Fruit fly (Drosophila melanogaster) whole organism, prepupa: Measurements from ENCODE around the gene Gdap1.

Experiments used
- Blimp-1 ChIP-seq: fragments of 200-800 bp; sonication (Bioruptor generic); optimal IDR thresholded peaks from 3 replicates; lab custom pipeline; 2017; ENCODE audit warnings: missing biosample characterization, missing genetic modification characterization, mild to moderate bottlenecking, moderate library complexity, missing genetic modification reagents
- CG10631 ChIP-seq: fragments of 200-800 bp; sonication (Bioruptor generic); optimal IDR thresholded peaks from 2 replicates; lab custom pipeline; 2016; ENCODE audit warnings: missing biosample characterization, missing genetic modification characterization
- CG10669 ChIP-seq: fragments of 200-800 bp; sonication (Bioruptor generic); optimal IDR thresholded peaks from 3 replicates; lab custom pipeline; 2018; ENCODE audit warnings: missing biosample characterization, mild to moderate bottlenecking, missing genetic modification characterization, moderate library complexity
- CG15336 ChIP-seq: fragments of 200-800 bp; sonication (Bioruptor generic); IDR thresholded peaks from 2 replicates; pipeline ENCODE4 v1.3.6; 2022; ENCODE audit warnings: missing biosample characterization, missing genetic modification characterization
- CG1621 ChIP-seq: fragments of 200-800 bp; sonication (Bioruptor generic); optimal IDR thresholded peaks from 3 replicates; lab custom pipeline; 2018; ENCODE audit warnings: missing biosample characterization, mild to moderate bottlenecking, missing genetic modification characterization
- CG34406 ChIP-seq: fragments of 200-800 bp; sonication (Bioruptor generic); optimal IDR thresholded peaks from 3 replicates; lab custom pipeline; 2016; ENCODE audit warnings: missing biosample characterization, missing genetic modification characterization
- CG6163 ChIP-seq: fragments of 200-800 bp; sonication (Bioruptor generic); IDR thresholded peaks from 3 replicates; pipeline ENCODE4 v1.3.6; 2022; ENCODE audit warnings: missing biosample characterization, missing genetic modification characterization
- CG6808 ChIP-seq: fragments of 200-800 bp; sonication (Bioruptor generic); optimal IDR thresholded peaks from 3 replicates; lab custom pipeline; 2017; ENCODE audit warnings: missing biosample characterization, missing genetic modification characterization, mild to moderate bottlenecking, moderate library complexity, missing genetic modification reagents
- CG6854 ChIP-seq: fragments of 200-800 bp; sonication (Bioruptor generic); optimal IDR thresholded peaks from 2 replicates; lab custom pipeline; 2017; ENCODE audit warnings: missing biosample characterization, mild to moderate bottlenecking, missing genetic modification characterization
- CG7368 ChIP-seq: fragments of 200-800 bp; sonication (Bioruptor generic); optimal IDR thresholded peaks from 3 replicates; lab custom pipeline; 2016; ENCODE audit warnings: missing biosample characterization, missing genetic modification characterization
- CG8119 ChIP-seq: fragments of 200-800 bp; sonication (Bioruptor generic); IDR thresholded peaks from 3 replicates; pipeline ENCODE4 v1.3.6; 2022; ENCODE audit warnings: missing biosample characterization, missing genetic modification characterization
- CG8632 ChIP-seq: fragments of 200-800 bp; sonication (Bioruptor generic); optimal IDR thresholded peaks from 3 replicates; lab custom pipeline; 2016; ENCODE audit warnings: missing biosample characterization, missing genetic modification characterization
- Eip78C ChIP-seq: fragments of 200-800 bp; sonication (Bioruptor generic); peaks from one replicate; lab custom pipeline; 2016; ENCODE audit warnings: missing biosample characterization, missing genetic modification characterization
- Eip93F ChIP-seq: fragments of 200-800 bp; sonication (Bioruptor generic); optimal IDR thresholded peaks from 2 replicates; lab custom pipeline; 2016; ENCODE audit warnings: missing biosample characterization, mild to moderate bottlenecking, missing genetic modification characterization
- Ets21C ChIP-seq: fragments of 200-800 bp; sonication (Bioruptor generic); optimal IDR thresholded peaks from 3 replicates; lab custom pipeline; 2016; ENCODE audit warnings: missing biosample characterization, missing genetic modification characterization
- Ets96B ChIP-seq: fragments of 200-800 bp; optimal IDR thresholded peaks from 2 replicates; lab custom pipeline; 2019; ENCODE audit warnings: missing biosample characterization, mild to moderate bottlenecking, missing genetic modification characterization, moderate library complexity
- Hr38 ChIP-seq: sonication (Bioruptor generic); optimal IDR thresholded peaks from 2 replicates; lab custom pipeline; 2016; ENCODE audit warnings: missing biosample characterization, missing genetic modification characterization
- Hr39 ChIP-seq: fragments of 200-800 bp; sonication (Bioruptor generic); optimal IDR thresholded peaks from 2 replicates; lab custom pipeline; 2016; ENCODE audit warnings: missing biosample characterization, missing genetic modification characterization
- Hr4 ChIP-seq: fragments of 200-800 bp; sonication (Bioruptor generic); optimal IDR thresholded peaks from 3 replicates; lab custom pipeline; 2016; ENCODE audit warnings: missing biosample characterization, missing genetic modification characterization
- Lpt ChIP-seq: fragments of 200-800 bp; sonication (Bioruptor generic); optimal IDR thresholded peaks from 3 replicates; lab custom pipeline; 2016; ENCODE audit warnings: missing biosample characterization, missing genetic modification characterization
- Met ChIP-seq: fragments of 200-800 bp; sonication (Bioruptor generic); optimal IDR thresholded peaks from 3 replicates; lab custom pipeline; 2016; ENCODE audit warnings: missing biosample characterization, missing genetic modification characterization
- OdsH ChIP-seq: fragments of 200-800 bp; sonication (Bioruptor generic); optimal IDR thresholded peaks from 3 replicates; lab custom pipeline; 2016; ENCODE audit warnings: missing biosample characterization, missing genetic modification characterization
- Smox ChIP-seq: fragments of 200-800 bp; sonication (Bioruptor generic); optimal IDR thresholded peaks from 3 replicates; lab custom pipeline; 2016; ENCODE audit warnings: missing biosample characterization, missing genetic modification characterization
- Sox102F ChIP-seq: fragments of 200-800 bp; sonication (Bioruptor generic); optimal IDR thresholded peaks from 2 replicates; lab custom pipeline; 2016; ENCODE audit warnings: missing biosample characterization, mild to moderate bottlenecking, missing genetic modification characterization
- Sox14 ChIP-seq: fragments of 200-800 bp; sonication (Bioruptor generic); optimal IDR thresholded peaks from 3 replicates; lab custom pipeline; 2016; ENCODE audit warnings: missing biosample characterization, missing genetic modification characterization
- Sox15 ChIP-seq: fragments of 200-800 bp; sonication (Bioruptor generic); optimal IDR thresholded peaks from 3 replicates; lab custom pipeline; 2016; ENCODE audit warnings: missing biosample characterization, missing genetic modification characterization
- achi ChIP-seq: fragments of 200-800 bp; sonication (Bioruptor generic); optimal IDR thresholded peaks from 3 replicates; lab custom pipeline; 2016; ENCODE audit warnings: missing biosample characterization, missing genetic modification characterization
- acj6 ChIP-seq: fragments of 200-800 bp; sonication (Bioruptor generic); optimal IDR thresholded peaks from 3 replicates; lab custom pipeline; 2016; ENCODE audit warnings: missing biosample characterization, missing genetic modification characterization
- dsx ChIP-seq: fragments of 200-800 bp; optimal IDR thresholded peaks from 3 replicates; lab custom pipeline; 2019; ENCODE audit warnings: missing biosample characterization, mild to moderate bottlenecking, missing genetic modification characterization, moderate library complexity; ENCODE audit not compliant: poor library complexity, severe bottlenecking
- eg ChIP-seq: fragments of 200-800 bp; sonication (Bioruptor generic); IDR thresholded peaks from 3 replicates; pipeline ENCODE4 v1.3.6; 2022; ENCODE audit warnings: missing biosample characterization, missing genetic modification characterization
- fd59A ChIP-seq: fragments of 200-800 bp; sonication (Bioruptor generic); optimal IDR thresholded peaks from 2 replicates; lab custom pipeline; 2017; ENCODE audit warnings: missing biosample characterization, mild to moderate bottlenecking, missing genetic modification characterization, missing genetic modification reagents
- fkh ChIP-seq: fragments of 200-800 bp; sonication (Bioruptor generic); optimal IDR thresholded peaks from 3 replicates; lab custom pipeline; 2017; ENCODE audit warnings: missing biosample characterization, mild to moderate bottlenecking, missing genetic modification characterization, moderate library complexity
- net ChIP-seq: fragments of 200-800 bp; sonication (Bioruptor generic); optimal IDR thresholded peaks from 3 replicates; lab custom pipeline; 2016; ENCODE audit warnings: missing biosample characterization, missing genetic modification characterization
- pdm3 ChIP-seq: fragments of 200-800 bp; sonication (Bioruptor generic); optimal IDR thresholded peaks from 3 replicates; lab custom pipeline; 2016; ENCODE audit warnings: missing biosample characterization, missing genetic modification characterization
- spab ChIP-seq: fragments of 200-800 bp; sonication (Bioruptor generic); optimal IDR thresholded peaks from 2 replicates; lab custom pipeline; 2017; ENCODE audit warnings: missing biosample characterization, mild to moderate bottlenecking, missing genetic modification characterization, missing genetic modification reagents
- ss ChIP-seq, 2 experiments: fragments of 200-800 bp; sonication (Bioruptor generic); optimal IDR thresholded peaks; 2 replicates in 1 of 2; 3 replicates in 1 of 2; lab custom pipeline; 2017 to 2018; ENCODE audit warnings: mild to moderate bottlenecking in 2 of 2, missing biosample characterization in 2 of 2, missing genetic modification characterization in 2 of 2, moderate library complexity in 1 of 2
- svp ChIP-seq: fragments of 200-800 bp; sonication (Bioruptor generic); peaks from one replicate; lab custom pipeline; 2016; ENCODE audit warnings: missing biosample characterization, missing genetic modification characterization
- topi ChIP-seq: fragments of 200-800 bp; sonication (Bioruptor generic); optimal IDR thresholded peaks from 3 replicates; lab custom pipeline; 2016; ENCODE audit warnings: missing biosample characterization, missing genetic modification characterization
- vri ChIP-seq: fragments of 200-800 bp; sonication (Bioruptor generic); optimal IDR thresholded peaks from 3 replicates; lab custom pipeline; 2016; ENCODE audit warnings: missing biosample characterization, mild to moderate bottlenecking, missing genetic modification characterization

Gene Gdap1

DNA sequence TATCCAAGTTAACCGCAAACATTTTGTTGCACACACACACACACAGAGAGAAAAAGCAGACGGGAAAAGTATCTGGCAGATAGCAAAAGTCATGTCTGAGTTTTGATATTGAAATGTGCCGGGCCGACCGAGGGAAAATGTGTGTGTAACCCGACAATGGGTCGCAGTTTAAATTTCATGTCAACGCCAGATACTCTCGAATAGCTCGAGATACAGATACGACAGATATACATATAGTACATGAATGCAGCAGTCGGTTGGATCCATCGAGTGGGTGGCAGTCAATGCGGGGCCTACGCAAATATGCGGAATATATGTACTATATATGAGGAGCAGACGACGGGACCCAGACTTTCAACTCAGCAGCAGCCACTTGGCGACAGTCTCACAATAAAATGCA, 34.3 kb downstream of the Gdap1 start:
- peak; percentile 5 for TF ChIP-seq CG10669 (GFP tag; lab: Kevin White, UChicago)
- no peak for TF ChIP-seq fd59A (GFP tag; lab: Kevin White, UChicago)
- peak; percentile 12 for TF ChIP-seq spab (GFP tag; lab: Kevin White, UChicago)
- no peak for TF ChIP-seq Hr39 (GFP tag; lab: Kevin White, UChicago)
- peak; percentile 24 for TF ChIP-seq net (GFP tag; lab: Kevin White, UChicago)
- no peak for TF ChIP-seq topi (GFP tag; lab: Kevin White, UChicago)
- peak; percentile 71 for TF ChIP-seq Eip78C
- TF ChIP-seq Hr4, result no peak
- TF ChIP-seq svp (GFP tag; lab: Kevin White, UChicago), result no peak
- peak; percentile 21 for TF ChIP-seq Lpt
- no peak for TF ChIP-seq Smox (GFP tag; lab: Kevin White, UChicago)
- no peak for TF ChIP-seq pdm3 (GFP tag; lab: Kevin White, UChicago)
- TF ChIP-seq Met (GFP tag; lab: Kevin White, UChicago), result no peak
- TF ChIP-seq CG6163, result 0 out of 3 replicates have a peak, but pooled peaks have one; percentile 19
- peak; percentile 3 for TF ChIP-seq achi (GFP tag; lab: Kevin White, UChicago)
- no peak for TF ChIP-seq CG6854
- no peak for TF ChIP-seq CG10631 (GFP tag; lab: Kevin White, UChicago)

DNA sequence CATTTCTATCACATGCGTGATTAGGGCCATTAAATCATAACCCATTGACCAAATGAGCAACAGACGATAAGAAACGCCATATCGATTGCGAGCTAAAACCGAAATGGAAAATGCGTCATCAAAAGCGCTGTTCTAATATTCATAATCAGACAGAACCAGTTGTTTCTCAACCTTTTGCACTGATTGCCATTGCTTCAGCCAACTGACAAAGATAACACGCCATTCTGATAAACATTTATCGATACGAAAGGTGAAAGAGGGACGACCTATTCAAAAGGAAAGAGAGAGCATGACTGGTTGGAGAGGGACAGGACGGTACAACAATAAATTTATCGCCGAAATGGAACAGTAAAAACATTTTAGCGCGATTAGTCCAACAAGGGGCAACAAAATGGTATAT, 35.0 kb downstream of the Gdap1 start:
- TF ChIP-seq Sox14 (GFP tag; lab: Kevin White, UChicago), result peak; percentile 6
- TF ChIP-seq vri (GFP tag; lab: Kevin White, UChicago), result peak; percentile 93
- TF ChIP-seq Ets96B (tag; lab: Kevin White, UChicago), result no peak
- no peak for TF ChIP-seq CG6808 (GFP tag; lab: Kevin White, UChicago)
- TF ChIP-seq Eip93F (GFP tag; lab: Kevin White, UChicago), result peak; percentile 21
- peak; percentile 10 for TF ChIP-seq Eip78C
- TF ChIP-seq, all 60 proteins: peak for 4

DNA sequence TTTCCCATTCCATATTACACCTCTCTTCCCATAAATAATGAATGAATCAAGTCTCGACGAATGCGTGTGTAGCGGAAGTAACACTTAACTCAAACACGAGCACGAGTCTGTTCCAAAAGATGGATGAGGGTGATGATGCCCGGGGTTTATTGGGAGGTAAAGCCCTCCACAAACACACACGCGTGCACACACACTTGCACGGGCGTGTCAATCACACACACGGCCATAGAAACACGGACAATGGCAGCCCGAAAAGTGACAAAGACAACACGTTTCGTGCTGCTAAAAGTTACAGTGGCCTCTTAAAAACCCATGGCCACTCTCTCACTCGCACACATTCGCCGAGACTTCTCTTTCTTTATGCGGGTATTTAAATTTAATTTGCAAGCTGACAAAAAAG, 37.1 kb downstream of the Gdap1 start:
- TF ChIP-seq CG8632 (no peak), topi (GFP tag; lab: Kevin White, UChicago) (no peak), achi (GFP tag; lab: Kevin White, UChicago) (no peak)
- TF ChIP-seq, all 60 proteins: peak for 0

DNA sequence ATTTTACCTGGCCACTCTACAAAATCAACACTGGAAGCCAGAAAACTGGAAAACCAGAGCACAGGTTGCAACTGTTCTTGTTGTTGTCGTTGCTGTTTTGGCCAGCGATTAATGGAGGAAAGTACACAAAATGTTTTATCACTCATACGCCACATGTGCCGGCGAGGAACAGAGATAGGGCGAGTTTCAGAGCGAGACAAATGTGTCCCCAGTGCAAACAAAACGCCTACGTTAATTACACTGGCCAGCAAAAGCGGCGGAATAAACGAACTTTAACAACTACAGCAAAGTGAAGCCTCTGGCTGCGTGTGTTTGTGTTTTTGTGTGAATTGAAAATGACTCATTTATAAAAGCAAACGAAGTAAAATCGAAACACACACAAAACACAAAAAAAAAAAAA, 38.4 kb downstream of the Gdap1 start:
- TF ChIP-seq vri (GFP tag; lab: Kevin White, UChicago) (peak; percentile 39), dsx (GFP tag; lab: Kevin White, UChicago) (no peak), Sox15 (GFP tag; lab: Kevin White, UChicago) (no peak), OdsH (GFP tag; lab: Kevin White, UChicago) (no peak), Eip78C (peak; percentile 69), CG7368 (GFP tag; lab: Kevin White, UChicago) (no peak), Smox (GFP tag; lab: Kevin White, UChicago) (no peak), ss (GFP tag; optimal IDR thresholded peaks at IDR 0.05; lab: Kevin White, UChicago) (no peak), CG6854 (no peak), Met (GFP tag; lab: Kevin White, UChicago) (no peak), fd59A (GFP tag; lab: Kevin White, UChicago) (no peak), CG8119 (GFP tag; lab: Robert Waterston, UW) (no peak), acj6 (GFP tag; lab: Kevin White, UChicago) (no peak), Blimp-1 (GFP tag; lab: Kevin White, UChicago) (no peak), Sox102F (GFP tag; lab: Kevin White, UChicago) (no peak), Hr39 (GFP tag; lab: Kevin White, UChicago) (no peak), CG1621 (tag; lab: Kevin White, UChicago) (no peak), CG15336 (GFP tag; lab: Robert Waterston, UW) (no peak), Ets21C (GFP tag; lab: Kevin White, UChicago) (no peak), CG6163 (0 out of 3 replicates have a peak, but pooled peaks have one; percentile 34), Hr38 (no peak), CG34406 (GFP tag; lab: Kevin White, UChicago) (peak; percentile 5), eg (GFP tag; lab: Robert Waterston, UW) (0 out of 3 replicates have a peak, but pooled peaks have one; percentile 15), fkh (peak; percentile 89)
